Worm (Caenorhabditis elegans): ENCODE measurements around the gene K08H10.6.

DNA sequence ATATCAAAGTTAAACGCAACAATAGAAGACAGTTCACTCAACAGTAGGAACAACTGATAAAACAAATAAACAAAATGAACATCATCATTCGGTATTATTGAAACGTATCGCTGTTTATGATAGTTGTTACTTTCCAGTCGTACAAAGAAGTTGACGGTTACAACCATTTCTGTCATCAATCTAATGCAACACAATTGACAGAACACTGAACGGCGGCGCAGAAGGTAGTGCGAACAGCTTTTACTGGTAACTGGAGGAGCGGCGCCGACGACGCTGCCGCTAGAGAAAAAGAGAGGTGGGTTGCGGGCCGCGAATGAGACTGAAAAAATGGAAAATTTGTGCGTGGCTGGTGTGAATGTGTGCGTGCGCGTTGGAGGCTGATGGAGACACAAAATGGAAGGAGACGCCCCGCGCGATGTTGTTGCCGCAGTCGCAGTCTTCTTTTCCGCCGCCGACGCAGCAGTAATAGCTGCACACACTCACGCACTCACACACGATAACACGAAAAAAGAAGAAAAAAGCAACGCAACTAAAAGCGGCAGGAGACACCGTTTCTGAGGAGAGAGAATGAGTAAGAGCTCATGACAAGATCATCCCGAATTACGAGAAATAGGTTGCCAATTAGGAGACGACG lies 31.4 kb downstream of the K08H10.6 start:
- TF ChIP-seq ama-1 (optimal IDR thresholded peaks at IDR 0.05) (no peak), snpc-4 (tag; optimal IDR thresholded peaks at IDR 0.05) (no peak), nhr-11 (tag; optimal IDR thresholded peaks at IDR 0.05) (no peak), fkh-10 (GFP tag; optimal IDR thresholded peaks at IDR 0.05) (no peak), zag-1 (tag; optimal IDR thresholded peaks at IDR 0.05) (no peak)
